Fruit fly (Drosophila melanogaster) whole organism, wandering third instar larva: ENCODE results near the gene tex.

Experiments used
- Abd-B ChIP-seq: fragments of >200 bp; optimal IDR thresholded peaks from 2 replicates; lab custom pipeline; 2017; ENCODE audit warnings: missing biosample characterization, missing genetic modification characterization
- CG9705 ChIP-seq: fragments of 200-800 bp; sonication (Bioruptor generic); optimal IDR thresholded peaks from 2 replicates; lab custom pipeline; 2018; ENCODE audit warnings: missing biosample characterization, mild to moderate bottlenecking, missing genetic modification characterization
- Dfd ChIP-seq: fragments of >200 bp; optimal IDR thresholded peaks from 2 replicates; lab custom pipeline; 2017; ENCODE audit warnings: missing biosample characterization, missing genetic modification characterization
- Dif ChIP-seq: fragments of 200-275, 200-300 bp; sonication (Bioruptor generic); optimal IDR thresholded peaks from 2 replicates; lab custom pipeline; 2018; ENCODE audit warnings: missing biosample characterization, missing genetic modification characterization; ENCODE audit not compliant: partially characterized antibody
- HLH106 ChIP-seq: fragments of 200-800 bp; optimal IDR thresholded peaks from 3 replicates; lab custom pipeline; 2019; ENCODE audit warnings: missing biosample characterization, mild to moderate bottlenecking, missing genetic modification characterization, moderate library complexity
- Hnf4 ChIP-seq: fragments of 200-800 bp; sonication (Bioruptor generic); optimal IDR thresholded peaks from 2 replicates; lab custom pipeline; 2016; ENCODE audit warnings: missing biosample characterization, mild to moderate bottlenecking, missing genetic modification characterization
- Hr78 ChIP-seq: fragments of >200 bp; optimal IDR thresholded peaks from 2 replicates; lab custom pipeline; 2017; ENCODE audit warnings: missing biosample characterization, missing genetic modification characterization
- Hr83 ChIP-seq: fragments of 200-300 bp; sonication (Bioruptor generic); optimal IDR thresholded peaks from 2 replicates; lab custom pipeline; 2016; ENCODE audit warnings: missing biosample characterization, mild to moderate bottlenecking, missing genetic modification characterization, moderate library complexity; ENCODE audit not compliant: poor library complexity, severe bottlenecking
- Jra ChIP-seq: sonication (Bioruptor generic); optimal IDR thresholded peaks from 2 replicates; lab custom pipeline; 2016; ENCODE audit warnings: missing biosample characterization, missing genetic modification characterization
- Mio ChIP-seq: sonication (Bioruptor generic); optimal IDR thresholded peaks from 2 replicates; lab custom pipeline; 2016; ENCODE audit warnings: missing biosample characterization, missing genetic modification characterization
- Myc ChIP-seq: fragments of >200 bp; optimal IDR thresholded peaks from 2 replicates; lab custom pipeline; 2017
- N ChIP-seq: fragments of >200 bp; optimal IDR thresholded peaks from 2 replicates; lab custom pipeline; 2018; ENCODE audit warnings: missing biosample characterization, missing external identifiers, missing genetic modification characterization
- OdsH ChIP-seq: fragments of 200-800 bp; sonication (Bioruptor generic); optimal IDR thresholded peaks from 2 replicates; lab custom pipeline; 2016; ENCODE audit warnings: missing biosample characterization, mild to moderate bottlenecking, missing genetic modification characterization
- Rel ChIP-seq, 2 experiments: fragments of 200-800 bp; sonication (Bioruptor generic) in 1 of 2; optimal IDR thresholded peaks; 2 replicates in 1 of 2; 3 replicates in 1 of 2; lab custom pipeline; 2016 to 2019; ENCODE audit warnings: mild to moderate bottlenecking in 2 of 2, missing biosample characterization in 2 of 2, missing genetic modification characterization in 2 of 2, moderate library complexity in 1 of 2
- Sp1 ChIP-seq: fragments of 200-800 bp; sonication (Bioruptor generic); optimal IDR thresholded peaks from 3 replicates; lab custom pipeline; 2019; ENCODE audit warnings: missing biosample characterization, mild to moderate bottlenecking, missing genetic modification characterization, moderate library complexity
- Vsx2 ChIP-seq: fragments of 200-300, 225-300 bp; sonication (Bioruptor generic); optimal IDR thresholded peaks from 2 replicates; lab custom pipeline; 2018; ENCODE audit warnings: missing biosample characterization, missing genetic modification characterization; ENCODE audit not compliant: partially characterized antibody
- brk ChIP-seq: fragments of 200-800 bp; sonication (Bioruptor generic); optimal IDR thresholded peaks from 2 replicates; lab custom pipeline; 2016; ENCODE audit warnings: missing biosample characterization, mild to moderate bottlenecking, missing genetic modification characterization
- dmrt93B ChIP-seq: fragments of 200-800 bp; sonication (Bioruptor generic); optimal IDR thresholded peaks from 2 replicates; lab custom pipeline; 2018; ENCODE audit warnings: missing biosample characterization, mild to moderate bottlenecking, missing genetic modification characterization
- dsf ChIP-seq: sonication (Bioruptor generic); optimal IDR thresholded peaks from 2 replicates; lab custom pipeline; 2016; ENCODE audit warnings: missing biosample characterization, missing genetic modification characterization, borderline replicate concordance
- ey ChIP-seq: fragments of 200-800 bp; sonication (Bioruptor generic); optimal IDR thresholded peaks from 2 replicates; lab custom pipeline; 2016; ENCODE audit warnings: missing biosample characterization, missing genetic modification characterization
- foxo ChIP-seq, 2 experiments: fragments of 200-800 bp; sonication (Bioruptor generic); optimal IDR thresholded peaks; 2 replicates in 1 of 2; 3 replicates in 1 of 2; lab custom pipeline; 2016 to 2017; ENCODE audit warnings: missing biosample characterization in 2 of 2, missing genetic modification characterization in 2 of 2
- fru ChIP-seq: fragments of 200-800 bp; sonication (Bioruptor generic); optimal IDR thresholded peaks from 3 replicates; lab custom pipeline; 2016; ENCODE audit warnings: missing biosample characterization, mild to moderate bottlenecking, missing genetic modification characterization
- h ChIP-seq: fragments of 200-800 bp; sonication (Bioruptor generic); optimal IDR thresholded peaks from 3 replicates; lab custom pipeline; 2016; ENCODE audit warnings: missing biosample characterization, mild to moderate bottlenecking, missing genetic modification characterization
- jim ChIP-seq: fragments of 175-275, 200-325 bp; sonication (Bioruptor generic); optimal IDR thresholded peaks from 2 replicates; lab custom pipeline; 2016; ENCODE audit warnings: missing biosample characterization, mild to moderate bottlenecking, missing genetic modification characterization
- lola ChIP-seq: fragments of >200 bp; optimal IDR thresholded peaks from 2 replicates; lab custom pipeline; 2017; ENCODE audit warnings: missing biosample characterization, missing genetic modification characterization
- pan ChIP-seq: fragments of >200 bp; optimal IDR thresholded peaks from 2 replicates; lab custom pipeline; 2017
- psq ChIP-seq: fragments of 200-800 bp; sonication (Bioruptor generic); optimal IDR thresholded peaks from 3 replicates; lab custom pipeline; 2017; ENCODE audit warnings: missing biosample characterization, mild to moderate bottlenecking, missing genetic modification characterization, moderate library complexity
- rgr ChIP-seq: fragments of 200-800 bp; sonication (Bioruptor generic); optimal IDR thresholded peaks from 3 replicates; lab custom pipeline; 2016; ENCODE audit warnings: missing biosample characterization, mild to moderate bottlenecking, missing genetic modification characterization
- sv ChIP-seq: fragments of 200-800 bp; sonication (Bioruptor generic); optimal IDR thresholded peaks from 3 replicates; lab custom pipeline; 2016; ENCODE audit warnings: missing biosample characterization, missing genetic modification characterization
- tai ChIP-seq: sonication (Bioruptor generic); optimal IDR thresholded peaks from 2 replicates; lab custom pipeline; 2016; ENCODE audit warnings: missing biosample characterization, missing genetic modification characterization
- usp ChIP-seq: fragments of >200 bp; optimal IDR thresholded peaks from 2 replicates; lab custom pipeline; 2017; ENCODE audit warnings: missing biosample characterization, missing genetic modification characterization

The tex gene

DNA sequence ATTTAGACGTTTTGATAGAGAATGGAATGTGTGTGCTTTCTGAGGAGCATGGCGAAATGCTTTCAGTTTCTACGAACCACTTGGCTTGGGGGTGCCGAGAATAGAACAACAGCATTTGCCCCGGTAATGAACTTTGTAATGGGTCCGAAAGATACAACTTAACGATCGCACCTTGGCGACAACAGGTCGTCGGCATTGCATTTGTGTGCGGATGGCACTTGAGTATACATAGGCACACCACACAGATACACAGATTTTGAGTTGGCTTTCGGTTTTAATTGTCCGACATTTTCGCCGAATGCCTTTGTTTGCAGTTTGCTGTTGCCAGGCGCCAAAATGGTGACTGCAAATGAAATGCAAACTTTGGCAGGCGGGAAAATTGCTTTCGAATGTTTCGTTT lies 45.5 kb upstream of the tex start:
- TF ChIP-seq dmrt93B (GFP tag; lab: Kevin White, UChicago) (no peak), pan (lab: Kevin White, UChicago) (no peak), brk (GFP tag; lab: Kevin White, UChicago) (no peak), Dif (GFP tag; lab: Kevin White, UChicago) (no peak), foxo (GFP tag; optimal IDR thresholded peaks at IDR 0.05; lab: Kevin White, UChicago) (no peak), Hr78 (GFP tag; lab: Kevin White, UChicago) (no peak), CG9705 (GFP tag; lab: Kevin White, UChicago) (no peak), Hr83 (GFP tag; lab: Kevin White, UChicago) (no peak), Hnf4 (GFP tag; lab: Kevin White, UChicago) (no peak), Vsx2 (GFP tag; lab: Kevin White, UChicago) (no peak), rgr (GFP tag; lab: Kevin White, UChicago) (no peak), tai (GFP tag; lab: Kevin White, UChicago) (no peak), Dfd (GFP tag; lab: Kevin White, UChicago) (no peak), Sp1 (GFP tag; lab: Kevin White, UChicago) (no peak), Mio (GFP tag; lab: Kevin White, UChicago) (no peak), Abd-B (no peak), usp (GFP tag; lab: Kevin White, UChicago) (no peak), Jra (GFP tag; lab: Kevin White, UChicago) (no peak), dsf (no peak), lola (GFP tag; lab: Kevin White, UChicago) (no peak)

DNA sequence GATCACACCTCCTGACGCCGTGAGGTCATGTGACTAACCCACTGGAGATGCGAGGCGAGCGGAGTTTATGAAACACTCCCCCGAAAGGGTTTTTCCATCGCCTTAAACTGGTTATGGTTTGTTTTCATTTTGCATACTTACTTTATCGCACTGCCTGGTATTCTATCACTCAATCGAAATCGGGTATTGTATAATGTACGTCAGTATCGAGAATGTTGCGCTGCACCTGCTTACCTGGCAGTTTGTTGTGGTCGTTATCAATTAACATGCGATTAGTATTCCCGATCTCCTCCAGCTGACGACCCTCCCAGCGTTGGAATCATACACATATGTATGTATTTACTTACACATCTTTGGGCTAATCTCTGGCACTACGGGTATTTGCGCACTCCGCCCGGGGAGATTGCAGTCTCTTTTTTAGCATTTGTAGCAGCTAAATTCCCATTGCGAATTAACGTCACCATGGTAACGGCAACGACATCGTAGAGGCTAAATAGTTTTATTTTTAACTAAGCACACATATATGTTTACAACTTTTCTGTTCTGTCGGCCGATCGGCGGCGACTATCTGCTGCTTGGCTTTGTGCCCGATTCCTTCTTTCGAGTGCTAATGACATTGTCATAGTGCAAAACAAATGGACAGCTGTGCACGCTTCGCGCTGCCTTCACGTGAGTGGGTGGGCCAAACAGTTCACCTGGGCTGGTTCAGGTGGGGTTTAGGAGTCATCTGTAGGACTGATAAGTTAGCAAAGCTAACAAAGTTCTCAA lies 44.7 kb upstream of the tex start:
- peak; percentile 30 for TF ChIP-seq h (GFP tag; lab: Kevin White, UChicago)
- TF ChIP-seq Hr83 (GFP tag; lab: Kevin White, UChicago), result peak; percentile 16
- no peak for TF ChIP-seq Dif (GFP tag; lab: Kevin White, UChicago)
- TF ChIP-seq Rel (GFP tag; optimal IDR thresholded peaks at IDR 0.05; lab: Kevin White, UChicago), result no peak
- TF ChIP-seq Rel (tag; optimal IDR thresholded peaks at IDR 0.05; lab: Kevin White, UChicago), result peak; percentile 73

DNA sequence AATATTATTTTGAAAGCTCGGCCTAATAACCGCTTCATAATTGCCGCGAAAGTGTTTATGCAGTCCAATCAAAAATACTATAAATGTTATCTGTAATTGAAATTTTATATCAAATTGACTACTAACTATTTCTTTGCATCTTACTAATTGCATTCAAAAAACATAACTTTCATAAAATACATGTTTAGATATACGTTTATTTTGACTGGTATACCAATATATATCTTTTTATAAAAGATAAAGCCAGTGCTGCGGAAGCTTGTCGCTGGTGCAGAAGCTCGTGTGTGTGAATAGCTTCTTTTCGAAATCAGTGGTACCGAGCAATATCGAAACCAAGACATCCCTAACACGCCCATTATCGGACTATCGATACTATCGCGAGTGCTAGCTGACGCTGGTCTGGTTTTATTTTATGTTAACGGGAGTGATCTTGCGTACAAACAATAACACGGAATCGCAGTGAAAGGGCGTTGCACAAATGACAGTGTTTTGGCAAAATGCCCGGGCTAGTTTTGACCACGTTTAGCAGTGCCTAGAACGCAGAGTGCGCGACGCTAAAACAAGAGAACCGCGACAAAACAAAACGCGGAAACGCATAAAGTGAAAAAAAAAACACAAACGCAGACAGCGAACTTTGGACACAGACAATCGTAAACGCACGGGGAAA lies 41.1 kb upstream of the tex start, which contains the start of gene Atg13:
TSS of gene Atg13 (plus strand) at position 367 of the 667 bp plus-strand sequence.
- TF ChIP-seq Sp1 (GFP tag; lab: Kevin White, UChicago) (peak; percentile 29), OdsH (GFP tag; lab: Kevin White, UChicago) (no peak), Hnf4 (GFP tag; lab: Kevin White, UChicago) (peak; percentile 73), Abd-B (peak; percentile 32), sv (peak; percentile 1), HLH106 (peak; percentile 43), N (peak; percentile 8), ey (GFP tag; lab: Kevin White, UChicago) (peak; percentile 9), psq (GFP tag; lab: Kevin White, UChicago) (peak; percentile 22), Rel (GFP tag; optimal IDR thresholded peaks at IDR 0.05; lab: Kevin White, UChicago) (no peak), Rel (tag; optimal IDR thresholded peaks at IDR 0.05; lab: Kevin White, UChicago) (peak; percentile 46), Dfd (GFP tag; lab: Kevin White, UChicago) (no peak), brk (GFP tag; lab: Kevin White, UChicago) (no peak)

DNA sequence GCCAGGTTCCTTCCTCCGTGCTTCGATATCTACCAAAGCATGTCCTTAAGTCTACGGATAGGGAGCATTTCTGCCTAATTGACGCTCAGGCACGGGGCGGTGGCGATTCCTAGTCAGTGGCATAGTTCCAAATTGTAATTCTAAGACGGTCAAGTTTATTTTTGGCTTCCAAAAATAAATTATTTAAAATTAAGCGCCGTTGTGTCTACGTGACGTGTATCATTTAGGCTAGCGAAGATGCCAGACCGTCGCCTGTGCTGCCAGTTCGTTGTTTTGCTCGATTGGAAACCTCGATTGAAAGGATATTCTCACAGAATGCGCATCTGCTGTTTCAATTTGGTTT lies 40.6 kb upstream of the tex start:
- TF ChIP-seq OdsH (GFP tag; lab: Kevin White, UChicago) (no peak), fru (GFP tag; lab: Kevin White, UChicago) (no peak), jim (GFP tag; lab: Kevin White, UChicago) (no peak), lola (GFP tag; lab: Kevin White, UChicago) (no peak), Sp1 (GFP tag; lab: Kevin White, UChicago) (no peak), dmrt93B (GFP tag; lab: Kevin White, UChicago) (no peak), Myc (lab: Kevin White, UChicago) (no peak), Mio (GFP tag; lab: Kevin White, UChicago) (no peak)
